Worm (Caenorhabditis elegans) whole organism, L4/young adult: ENCODE results near the gene jtr-1.

ENCODE experiments used
- dao-5 ChIP-seq: sonication (generic microtip); optimal IDR thresholded peaks from 2 replicates; lab custom pipeline; 2016; ENCODE audit warnings: missing genotype, missing genetic modification characterization, moderate library complexity, missing compliant biosample characterization
- him-1 ChIP-seq: sonication (generic microtip); optimal IDR thresholded peaks from 2 replicates; lab custom pipeline; 2016; ENCODE audit warnings: missing genotype, missing genetic modification reagents, missing genetic modification characterization, missing compliant biosample characterization

- TF ChIP-seq him-1 (tag; lab: Kevin White, UChicago) (no peak), dao-5 (no peak)
These were observed 30.6 kb upstream of the jtr-1 start for ce11 chrIV:1390102-1390501.
